Worm (Caenorhabditis elegans) whole organism, L4 larva: Measurements from ENCODE around the gene gly-9.

ENCODE experiments used
- F10B5.3 ChIP-seq: sonication (generic microtip); optimal IDR thresholded peaks from 2 replicates; lab custom pipeline; 2016; ENCODE audit warnings: mild to moderate bottlenecking, missing genetic modification characterization, missing compliant biosample characterization
- Y105C5A.15 ChIP-seq: fragments of 200-800 bp; sonication (Bioruptor generic); IDR thresholded peaks from 2 replicates; pipeline ENCODE4 v1.3.6; 2022; ENCODE audit warnings: missing genetic modification characterization, missing compliant biosample characterization
- Y48G9A.11 ChIP-seq: fragments of 200-800 bp; sonication (Bioruptor generic); IDR thresholded peaks from 2 replicates; pipeline ENCODE4 v1.3.6; 2022; ENCODE audit warnings: missing genetic modification reagents, missing genetic modification characterization, missing compliant biosample characterization
- Y75B8A.6 ChIP-seq: fragments of 200-800 bp; sonication (Bioruptor generic); IDR thresholded peaks from 2 replicates; pipeline ENCODE4 v1.3.6; 2022; ENCODE audit warnings: missing genetic modification reagents, missing genetic modification characterization, missing compliant biosample characterization
- ZK337.2 ChIP-seq: fragments of 200-800 bp; sonication (Bioruptor generic); IDR thresholded peaks from 2 replicates; pipeline ENCODE4 v1.3.6; 2022; ENCODE audit warnings: missing genetic modification reagents, missing genetic modification characterization, missing compliant biosample characterization
- ZK546.5 ChIP-seq, 2 experiments: sonication (generic microtip); optimal IDR thresholded peaks; 2 replicates each; lab custom pipeline; 2017; ENCODE audit warnings: missing biosample characterization in 2 of 2, missing genetic modification characterization in 2 of 2
- aha-1 ChIP-seq: fragments of 150-350 bp; peaks from one replicate; lab custom pipeline; 2014; ENCODE audit warnings: missing biosample characterization, missing genetic modification characterization
- ama-1 ChIP-seq: fragments of 150-350 bp; optimal IDR thresholded peaks from 2 replicates; lab custom pipeline; 2014; ENCODE audit warnings: inconsistent platforms, mixed read lengths
- attf-4 ChIP-seq: sonication (generic microtip); optimal IDR thresholded peaks from 3 replicates; lab custom pipeline; 2017; ENCODE audit warnings: missing biosample characterization, missing genetic modification characterization
- ceh-20 ChIP-seq: fragments of 200-800 bp; sonication (Bioruptor generic); IDR thresholded peaks from 2 replicates; pipeline ENCODE4 v1.3.6; 2022; ENCODE audit warnings: missing genetic modification reagents, missing genetic modification characterization, missing compliant biosample characterization
- ceh-32 ChIP-seq: sonication (generic microtip); optimal IDR thresholded peaks from 2 replicates; lab custom pipeline; 2016; ENCODE audit warnings: mild to moderate bottlenecking, missing genetic modification characterization, missing compliant biosample characterization; ENCODE audit not compliant: poor library complexity
- ceh-44 ChIP-seq: fragments of 200-800 bp; sonication (Bioruptor generic); IDR thresholded peaks from 2 replicates; pipeline ENCODE4 v1.3.6; 2022; ENCODE audit warnings: missing genetic modification reagents, missing genetic modification characterization, missing compliant biosample characterization
- daf-8 ChIP-seq: fragments of 200-800 bp; sonication (Bioruptor generic); IDR thresholded peaks from 2 replicates; pipeline ENCODE4 v1.3.6; 2022; ENCODE audit warnings: missing genetic modification characterization, missing compliant biosample characterization
- dpl-1 ChIP-seq: fragments of 150-350 bp; optimal IDR thresholded peaks from 2 replicates; lab custom pipeline; 2014; ENCODE audit warnings: missing biosample characterization, missing genetic modification reagents, missing genetic modification characterization
- duxl-1 ChIP-seq: sonication (generic microtip); optimal IDR thresholded peaks from 2 replicates; lab custom pipeline; 2016; ENCODE audit warnings: mild to moderate bottlenecking, missing genetic modification characterization, moderate library complexity, missing compliant biosample characterization; ENCODE audit not compliant: poor library complexity
- dve-1 ChIP-seq: sonication (generic microtip); optimal IDR thresholded peaks from 2 replicates; lab custom pipeline; 2017; ENCODE audit warnings: antibody characterized with exemption, mild to moderate bottlenecking, missing genetic modification characterization, missing compliant biosample characterization; ENCODE audit not compliant: insufficient read depth
- hlh-30 ChIP-seq: sonication (generic microtip); optimal IDR thresholded peaks from 2 replicates; lab custom pipeline; 2017; ENCODE audit warnings: antibody characterized with exemption, mild to moderate bottlenecking, missing genetic modification characterization, missing compliant biosample characterization; ENCODE audit not compliant: insufficient read depth
- jun-1 ChIP-seq: fragments of 150-350 bp; optimal IDR thresholded peaks from 2 replicates; lab custom pipeline; 2014; ENCODE audit warnings: missing biosample characterization, missing genetic modification reagents, missing genetic modification characterization
- lim-7 ChIP-seq: fragments of 200-800 bp; sonication (Bioruptor generic); IDR thresholded peaks from 2 replicates; pipeline ENCODE4 v1.3.6; 2022; ENCODE audit warnings: missing genetic modification characterization, missing compliant biosample characterization
- lin-1 ChIP-seq: fragments of 200-800 bp; sonication (Bioruptor generic); IDR thresholded peaks from 2 replicates; pipeline ENCODE4 v1.3.6; 2022; ENCODE audit warnings: missing genetic modification reagents, missing genetic modification characterization, missing compliant biosample characterization
- lin-15B ChIP-seq: fragments of 150-350 bp; sonication (generic microtip); optimal IDR thresholded peaks from 3 replicates; lab custom pipeline; 2014; ENCODE audit warnings: missing biosample characterization, missing genetic modification characterization
- lin-38 ChIP-seq: fragments of 200-800 bp; sonication (Bioruptor generic); IDR thresholded peaks from 2 replicates; pipeline ENCODE4 v1.3.6; 2022; ENCODE audit warnings: missing genetic modification reagents, missing genetic modification characterization, missing compliant biosample characterization
- madf-9 ChIP-seq: fragments of 200-800 bp; sonication (Bioruptor generic); conservative IDR thresholded peaks from 2 replicates; pipeline ENCODE4 v1.3.6; 2022; ENCODE audit warnings: missing genetic modification reagents, missing genetic modification characterization, missing compliant biosample characterization
- mdt-29 ChIP-seq: fragments of 200-800 bp; sonication (Bioruptor generic); IDR thresholded peaks from 2 replicates; pipeline ENCODE4 v1.3.6; 2022; ENCODE audit warnings: missing genetic modification reagents, missing genetic modification characterization, missing compliant biosample characterization
- mep-1 ChIP-seq: fragments of 150-350 bp; sonication (generic microtip); optimal IDR thresholded peaks from 3 replicates; lab custom pipeline; 2014; ENCODE audit warnings: missing biosample characterization, missing genetic modification characterization
- mxl-2 ChIP-seq: fragments of 200-800 bp; sonication (Bioruptor generic); conservative IDR thresholded peaks from 2 replicates; pipeline ENCODE4 v1.3.6; 2022; ENCODE audit warnings: missing genetic modification reagents, missing genetic modification characterization, missing compliant biosample characterization
- mxl-3 ChIP-seq: fragments of 200-800 bp; sonication (Bioruptor generic); optimal IDR thresholded peaks from 2 replicates; lab custom pipeline; 2018; ENCODE audit warnings: mild to moderate bottlenecking, missing genetic modification characterization, missing compliant biosample characterization
- nhr-10 ChIP-seq: fragments of 150-350 bp; optimal IDR thresholded peaks from 2 replicates; lab custom pipeline; 2014; ENCODE audit warnings: missing biosample characterization, missing genetic modification characterization
- nhr-102 ChIP-seq: sonication (generic microtip); optimal IDR thresholded peaks from 2 replicates; lab custom pipeline; 2016; ENCODE audit warnings: mild to moderate bottlenecking, missing genetic modification characterization, moderate library complexity, missing compliant biosample characterization
- nhr-111 ChIP-seq: fragments of 200-800 bp; sonication (Bioruptor generic); optimal IDR thresholded peaks from 2 replicates; lab custom pipeline; 2018; ENCODE audit warnings: mild to moderate bottlenecking, missing genetic modification characterization, missing compliant biosample characterization
- nhr-28 ChIP-seq: fragments of 150-350 bp; optimal IDR thresholded peaks from 2 replicates; lab custom pipeline; 2014; ENCODE audit warnings: missing biosample characterization, missing genetic modification characterization
- nhr-42 ChIP-seq: fragments of 200-800 bp; sonication (Bioruptor generic); IDR thresholded peaks from 2 replicates; pipeline ENCODE4 v1.3.6; 2022; ENCODE audit warnings: missing genetic modification characterization, missing compliant biosample characterization
- nhr-6 ChIP-seq: fragments of 150-350 bp; optimal IDR thresholded peaks from 2 replicates; lab custom pipeline; 2014; ENCODE audit warnings: missing biosample characterization, missing genetic modification characterization
- pha-4 ChIP-seq, 2 experiments: fragments of 150-350 bp in 1 of 2; fragments of 200-800 bp in 1 of 2; sonication (Bioruptor generic) in 1 of 2; IDR thresholded peaks in 1 of 2; optimal IDR thresholded peaks in 1 of 2; 2 replicates each; pipeline versions ENCODE4 v1.3.6 to Lab custom; 2014 to 2022; ENCODE audit warnings: missing genetic modification characterization in 2 of 2, missing genetic modification reagents in 2 of 2, missing biosample characterization in 1 of 2, missing compliant biosample characterization in 1 of 2
- saeg-2 ChIP-seq: fragments of 200-800 bp; sonication (Bioruptor generic); IDR thresholded peaks from 2 replicates; pipeline ENCODE4 v1.3.6; 2022; ENCODE audit warnings: missing genetic modification reagents, missing genetic modification characterization, missing compliant biosample characterization
- set-16 ChIP-seq: fragments of 200-800 bp; sonication (Bioruptor generic); IDR thresholded peaks from 2 replicates; pipeline ENCODE4 v1.3.6; 2022; ENCODE audit warnings: missing genetic modification reagents, missing genetic modification characterization, missing compliant biosample characterization
- snpc-4 ChIP-seq: fragments of 150-350 bp; optimal IDR thresholded peaks from 2 replicates; lab custom pipeline; 2014; ENCODE audit warnings: missing biosample characterization, missing genetic modification characterization
- spr-1 ChIP-seq: sonication (generic microtip); optimal IDR thresholded peaks from 2 replicates; lab custom pipeline; 2016; ENCODE audit warnings: mild to moderate bottlenecking, missing genetic modification characterization, missing compliant biosample characterization
- unc-130 ChIP-seq: sonication (generic microtip); optimal IDR thresholded peaks from 2 replicates; lab custom pipeline; 2016; ENCODE audit warnings: missing genetic modification reagents, missing genetic modification characterization, missing compliant biosample characterization
- unc-39 ChIP-seq: sonication (generic microtip); optimal IDR thresholded peaks from 2 replicates; lab custom pipeline; 2017; ENCODE audit warnings: missing biosample characterization, missing genetic modification characterization
- unc-62 ChIP-seq, 3 experiments: fragments of 150-350 bp in 1 of 3; sonication (generic microtip); optimal IDR thresholded peaks in 2 of 3; peaks in 1 of 3; 1 replicate in 1 of 3; 2 replicates in 2 of 3; lab custom pipeline; 2014 to 2017; ENCODE audit warnings: missing biosample characterization in 3 of 3, missing genetic modification characterization in 3 of 3, missing genetic modification reagents in 3 of 3, missing genotype in 1 of 3
- vab-7 ChIP-seq: fragments of 200-800 bp; sonication (Bioruptor generic); IDR thresholded peaks from 2 replicates; pipeline ENCODE4 v1.3.6; 2022; ENCODE audit warnings: missing genetic modification reagents, missing genetic modification characterization, missing compliant biosample characterization
- zag-1 ChIP-seq: fragments of 150-350 bp; optimal IDR thresholded peaks from 2 replicates; lab custom pipeline; 2014; ENCODE audit warnings: missing biosample characterization, missing genetic modification characterization
- zfp-3 ChIP-seq: fragments of 200-800 bp; sonication (Bioruptor generic); conservative IDR thresholded peaks from 2 replicates; pipeline ENCODE4 v1.3.6; 2022; ENCODE audit warnings: missing genetic modification reagents, missing genetic modification characterization, missing compliant biosample characterization
- zip-2 ChIP-seq: fragments of 150-350 bp; optimal IDR thresholded peaks from 2 replicates; lab custom pipeline; 2014; ENCODE audit warnings: missing biosample characterization, missing genetic modification characterization
- ztf-7 ChIP-seq: fragments of 150-350 bp; optimal IDR thresholded peaks from 2 replicates; lab custom pipeline; 2014; ENCODE audit warnings: missing biosample characterization, missing genetic modification characterization

Gene gly-9

DNA sequence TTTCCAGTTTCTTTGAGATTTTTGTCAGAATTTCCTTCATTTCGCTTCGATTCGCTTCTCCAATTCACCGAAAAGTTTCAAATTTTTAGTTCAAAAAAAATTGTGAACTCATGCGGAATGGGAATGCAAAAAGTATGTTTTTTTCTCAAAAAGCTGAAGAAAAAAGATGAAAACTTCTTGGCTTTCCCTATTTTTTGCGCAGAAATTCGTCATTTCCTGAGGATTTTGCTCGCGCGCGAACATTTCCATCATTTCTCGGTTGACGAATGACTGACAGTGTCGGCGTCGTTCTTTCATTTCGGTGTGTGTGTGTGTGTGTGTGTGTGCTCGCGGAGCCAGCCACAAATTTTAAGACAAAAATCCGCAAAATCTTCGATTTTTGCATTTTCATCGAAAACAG is 41.9 kb upstream of the gly-9 start:
- TF ChIP-seq ZK546.5 (tag; optimal IDR thresholded peaks at IDR 0.05; lab: Kevin White, UChicago) (no peak), ceh-20 (GFP tag; lab: Robert Waterston, UW) (peak; percentile 63; the same call in 1 of the 2 replicates), vab-7 (0 out of 2 replicates have a peak, but pooled peaks have one; percentile 10)

DNA sequence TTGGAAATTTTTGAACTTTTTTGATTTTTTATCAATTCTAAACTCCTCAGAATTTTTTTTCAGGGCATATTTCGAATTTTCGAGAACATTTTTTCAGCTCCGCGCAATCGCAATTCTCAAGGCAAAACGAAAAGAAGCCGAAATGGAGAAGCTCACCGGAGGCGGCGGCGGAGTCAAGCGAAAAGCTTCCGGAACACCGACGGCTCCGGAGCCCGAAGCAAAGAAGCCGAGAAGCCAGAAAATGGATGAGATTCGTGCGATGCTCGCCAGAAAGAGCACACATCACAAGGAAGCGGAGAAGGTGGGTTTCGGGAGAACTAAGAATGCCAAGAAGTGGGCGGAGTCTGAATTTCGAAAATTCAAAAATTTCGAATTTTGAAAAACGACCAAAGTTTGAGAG is 33.7 kb upstream of the gly-9 start:
- TF ChIP-seq dve-1 (tag; lab: Kevin White, UChicago) (no peak), nhr-102 (tag; lab: Kevin White, UChicago) (no peak), pha-4 (GFP tag; IDR thresholded peaks at IDR 0.05; lab: Robert Waterston, UW) (peak; percentile 34; the same call in 1 of the 2 replicates), pha-4 (tag; optimal IDR thresholded peaks at IDR 0.05; lab: Kevin White, UChicago) (no peak), mep-1 (tag; lab: Kevin White, UChicago) (no peak), madf-9 (GFP tag; lab: Robert Waterston, UW) (no peak), zfp-3 (no peak), ceh-44 (GFP tag; lab: Robert Waterston, UW) (no peak), lin-15B (no peak), ZK337.2 (GFP tag; lab: Robert Waterston, UW) (no peak), attf-4 (tag; lab: Kevin White, UChicago) (no peak), lim-7 (GFP tag; lab: Robert Waterston, UW) (no peak), spr-1 (no peak), unc-130 (GFP tag; lab: Kevin White, UChicago) (no peak), mxl-3 (no peak), nhr-6 (tag; lab: Kevin White, UChicago) (no peak), set-16 (peak; percentile 81), duxl-1 (tag; lab: Kevin White, UChicago) (no peak), aha-1 (tag; lab: Kevin White, UChicago) (peak; percentile 58)

DNA sequence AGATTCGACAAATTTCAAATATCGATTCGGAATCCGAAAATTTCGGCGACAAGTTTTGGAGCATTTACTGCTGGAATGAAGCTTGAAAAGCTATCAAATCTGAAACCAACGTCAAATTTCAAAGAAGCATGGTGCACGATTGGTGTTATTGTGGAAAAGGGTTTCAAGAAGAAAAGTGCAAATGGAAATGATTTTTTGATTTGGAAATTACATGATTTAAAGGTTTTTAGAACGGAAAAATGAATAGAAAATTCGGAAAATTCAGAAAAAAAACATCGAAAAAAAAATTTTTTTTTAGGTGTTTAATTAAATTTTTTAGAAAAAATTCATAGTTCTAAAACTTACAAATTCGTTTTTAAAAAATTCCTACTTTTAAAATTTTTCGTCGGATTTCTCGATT is 27.8 kb upstream of the gly-9 start, which contains the start of gene teg-1:
TSS of gene teg-1 (minus strand) at position 101 of the 400 bp plus-strand sequence.
- TF ChIP-seq mdt-29 (GFP tag; lab: Robert Waterston, UW), result no peak
- no peak for TF ChIP-seq attf-4 (tag; lab: Kevin White, UChicago)
- TF ChIP-seq jun-1, result no peak
- TF ChIP-seq unc-62 (GFP tag; optimal IDR thresholded peaks at IDR 0.05 in 1 of 2; lab: Kevin White, UChicago), result no peak
- no peak for TF ChIP-seq unc-62 (tag; optimal IDR thresholded peaks at IDR 0.05; lab: Kevin White, UChicago)
- TF ChIP-seq nhr-111 (GFP tag; lab: Kevin White, UChicago), result no peak
- TF ChIP-seq hlh-30 (tag; lab: Kevin White, UChicago), result no peak
- no peak for TF ChIP-seq unc-39 (tag; lab: Kevin White, UChicago)
- no peak for TF ChIP-seq nhr-42 (GFP tag; lab: Robert Waterston, UW)
- TF ChIP-seq zag-1 (tag; lab: Kevin White, UChicago), result no peak
- TF ChIP-seq ama-1 (lab: Kevin White, UChicago), result no peak
- TF ChIP-seq nhr-28 (tag; lab: Kevin White, UChicago), result no peak
- no peak for TF ChIP-seq lin-1 (GFP tag; lab: Robert Waterston, UW)
- no peak for TF ChIP-seq ceh-20 (GFP tag; lab: Robert Waterston, UW)
- TF ChIP-seq zip-2 (tag; lab: Kevin White, UChicago), result no peak
- TF ChIP-seq snpc-4, result no peak

DNA sequence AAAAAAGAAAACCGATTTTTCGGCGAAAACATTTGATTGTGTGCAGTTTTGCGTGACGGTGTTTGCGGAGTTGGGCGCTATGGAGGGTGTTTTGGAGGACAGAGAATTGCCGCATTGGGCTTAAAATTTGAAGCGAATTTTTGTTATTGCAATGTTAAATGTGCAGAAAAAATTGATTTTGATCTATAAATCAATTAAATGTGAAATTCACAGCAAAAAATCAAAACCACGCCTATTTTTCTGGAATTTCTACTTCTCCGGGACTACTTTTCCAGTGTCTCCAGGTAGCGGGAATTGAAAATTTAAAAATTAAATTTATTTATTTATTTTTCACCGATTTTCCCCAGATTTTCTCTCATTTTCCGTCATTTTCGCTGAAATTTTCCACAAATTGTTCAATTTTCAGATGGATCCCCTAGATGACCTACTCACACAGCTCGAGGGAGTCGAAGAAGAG is 26.8 kb upstream of the gly-9 start, which contains the start of gene mcm-10:
TSS of gene mcm-10 (plus strand) at position 407 of the 457 bp plus-strand sequence.
- TF ChIP-seq F10B5.3 (no peak), saeg-2 (GFP tag; lab: Robert Waterston, UW) (no peak), nhr-28 (tag; lab: Kevin White, UChicago) (peak; percentile 35), attf-4 (tag; lab: Kevin White, UChicago) (no peak), lin-38 (GFP tag; lab: Robert Waterston, UW) (peak; percentile 62), nhr-10 (tag; lab: Kevin White, UChicago) (no peak), Y75B8A.6 (no peak), ceh-32 (tag; lab: Kevin White, UChicago) (no peak), Y105C5A.15 (GFP tag; lab: Robert Waterston, UW) (no peak), Y48G9A.11 (GFP tag; lab: Robert Waterston, UW) (no peak), dpl-1 (GFP tag; lab: Kevin White, UChicago) (peak; percentile 90), ztf-7 (tag; lab: Kevin White, UChicago) (no peak), mxl-2 (GFP tag; lab: Robert Waterston, UW) (no peak), ceh-44 (GFP tag; lab: Robert Waterston, UW) (peak; percentile 71; the same call in 1 of the 2 replicates), unc-39 (tag; lab: Kevin White, UChicago) (no peak), ZK337.2 (GFP tag; lab: Robert Waterston, UW) (0 out of 2 replicates have a peak, but pooled peaks have one; percentile 50), daf-8 (GFP tag; lab: Robert Waterston, UW) (no peak)
